Fruit fly (Drosophila melanogaster) whole organism, wandering third instar larva: ENCODE data around the gene CG7907.

Source experiments
- Dfd ChIP-seq: fragments of >200 bp; optimal IDR thresholded peaks from 2 replicates; lab custom pipeline; 2017; ENCODE audit warnings: missing biosample characterization, missing genetic modification characterization
- Hr78 ChIP-seq: fragments of >200 bp; optimal IDR thresholded peaks from 2 replicates; lab custom pipeline; 2017; ENCODE audit warnings: missing biosample characterization, missing genetic modification characterization
- OdsH ChIP-seq: fragments of 200-800 bp; sonication (Bioruptor generic); optimal IDR thresholded peaks from 2 replicates; lab custom pipeline; 2016; ENCODE audit warnings: missing biosample characterization, mild to moderate bottlenecking, missing genetic modification characterization

- TF ChIP-seq OdsH (GFP tag; lab: Kevin White, UChicago) (no peak), Dfd (no peak), Hr78 (no peak)
Observed at dm6 chr3R:21440760-21441159, 37.2 kb downstream of the CG7907 start.
